Fruit fly (Drosophila melanogaster): Measurements from ENCODE around the gene mRpL48.

DNA sequence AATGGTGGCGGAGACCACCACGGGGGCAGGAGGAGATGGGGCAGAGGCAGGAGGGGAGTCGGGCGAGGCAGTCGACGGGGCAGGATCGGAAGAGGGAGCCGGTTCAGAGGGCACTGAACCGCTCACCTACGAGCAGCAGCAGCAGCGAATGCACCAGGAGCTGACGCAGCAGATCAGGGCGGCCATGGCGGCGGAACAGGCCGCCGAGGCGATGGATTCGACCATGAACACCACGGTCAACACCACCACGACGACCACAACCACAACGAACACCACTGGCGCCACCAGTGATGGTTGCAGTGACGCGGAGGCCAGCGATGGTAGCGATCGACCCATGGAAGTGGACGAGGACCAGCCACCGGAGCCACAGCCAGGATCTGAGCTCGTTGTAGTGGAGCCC is 14.0 kb upstream of the mRpL48 start:
- no peak for TF ChIP-seq CG14711 (tag; optimal IDR thresholded peaks at IDR 0.05)
- TF ChIP-seq bab1 (GFP tag; optimal IDR thresholded peaks at IDR 0.05), result no peak

Data from whole organism, adult.